Fruit fly (Drosophila melanogaster) whole organism, embryonic: Measurements from ENCODE around the gene Fbp2.

Experiments used
- ATbp ChIP-seq: fragments of 200-800 bp; sonication (Bioruptor generic); optimal IDR thresholded peaks from 2 replicates; lab custom pipeline; 2017; ENCODE audit warnings: missing biosample characterization, mild to moderate bottlenecking, missing genetic modification characterization, missing genetic modification reagents
- Asciz ChIP-seq: fragments of 200-800 bp; sonication (Bioruptor generic); optimal IDR thresholded peaks from 2 replicates; lab custom pipeline; 2017; ENCODE audit warnings: missing biosample characterization, mild to moderate bottlenecking, missing genetic modification characterization, missing genetic modification reagents
- CG10321 ChIP-seq: fragments of 200-800 bp; sonication (Bioruptor generic); IDR thresholded peaks from 2 replicates; pipeline ENCODE4 v1.3.6; 2022; ENCODE audit warnings: missing biosample characterization, missing genetic modification characterization
- CG10462 ChIP-seq: fragments of 200-800 bp; sonication (Bioruptor generic); optimal IDR thresholded peaks from 2 replicates; lab custom pipeline; 2016; ENCODE audit warnings: missing biosample characterization, missing genetic modification characterization
- CG10543 ChIP-seq: fragments of 200-800 bp; sonication (Bioruptor generic); optimal IDR thresholded peaks from 3 replicates; lab custom pipeline; 2017; ENCODE audit warnings: missing biosample characterization, mild to moderate bottlenecking, missing genetic modification characterization, moderate library complexity
- CG10979 ChIP-seq: fragments of 200-800 bp; sonication (Bioruptor generic); optimal IDR thresholded peaks from 2 replicates; lab custom pipeline; 2018; ENCODE audit warnings: missing biosample characterization, mild to moderate bottlenecking, missing genetic modification characterization, moderate library complexity
- CG12155 ChIP-seq: fragments of 200-800 bp; sonication (Bioruptor generic); optimal IDR thresholded peaks from 3 replicates; lab custom pipeline; 2016; ENCODE audit warnings: missing biosample characterization, missing genetic modification characterization
- CG12659 ChIP-seq: fragments of 200-800 bp; sonication (Bioruptor generic); optimal IDR thresholded peaks from 3 replicates; lab custom pipeline; 2017; ENCODE audit warnings: mild to moderate bottlenecking, missing biosample characterization, missing genetic modification reagents, missing genetic modification characterization
- CG1529 ChIP-seq: fragments of 200-800 bp; sonication (Bioruptor generic); optimal IDR thresholded peaks from 3 replicates; lab custom pipeline; 2018; ENCODE audit warnings: missing biosample characterization, missing genetic modification characterization
- CG15514 ChIP-seq: fragments of 200-800 bp; sonication (Bioruptor generic); optimal IDR thresholded peaks from 3 replicates; lab custom pipeline; 2017; ENCODE audit warnings: missing biosample characterization, missing genetic modification characterization, mild to moderate bottlenecking, moderate library complexity, missing genetic modification reagents
- CG17612 ChIP-seq: fragments of 200-800 bp; sonication (Bioruptor generic); IDR thresholded peaks from 2 replicates; pipeline ENCODE4 v1.3.6; 2022; ENCODE audit warnings: missing biosample characterization, missing genetic modification characterization
- CG18476 ChIP-seq: fragments of 200-800 bp; sonication (Bioruptor generic); optimal IDR thresholded peaks from 2 replicates; lab custom pipeline; 2016; ENCODE audit warnings: missing biosample characterization, mild to moderate bottlenecking, missing genetic modification characterization
- CG3065 ChIP-seq: fragments of 200-800 bp; sonication (Bioruptor generic); optimal IDR thresholded peaks from 2 replicates; lab custom pipeline; 2016; ENCODE audit warnings: missing biosample characterization, missing genetic modification characterization
- CG34224 ChIP-seq: fragments of 200-800 bp; sonication (Bioruptor generic); IDR thresholded peaks from 3 replicates; pipeline ENCODE4 v1.3.6; 2022; ENCODE audit warnings: missing biosample characterization, missing genetic modification characterization; ENCODE audit not compliant: partially characterized antibody
- CG3995 ChIP-seq: fragments of 200-800 bp; sonication (Bioruptor generic); optimal IDR thresholded peaks from 3 replicates; lab custom pipeline; 2016; ENCODE audit warnings: missing biosample characterization, missing genetic modification characterization
- CG6791 ChIP-seq: fragments of 200-800 bp; sonication (Bioruptor generic); IDR thresholded peaks from 3 replicates; pipeline ENCODE4 v1.3.6; 2022; ENCODE audit warnings: missing biosample characterization, missing genetic modification characterization; ENCODE audit not compliant: partially characterized antibody
- CG7963 ChIP-seq: fragments of 200-800 bp; sonication (Bioruptor generic); IDR thresholded peaks from 3 replicates; pipeline ENCODE4 v1.3.6; 2022; ENCODE audit warnings: missing biosample characterization, missing genetic modification characterization; ENCODE audit not compliant: partially characterized antibody
- CG8924 ChIP-seq: fragments of 200-800 bp; optimal IDR thresholded peaks from 3 replicates; lab custom pipeline; 2019; ENCODE audit warnings: missing biosample characterization, mild to moderate bottlenecking, missing genetic modification characterization, moderate library complexity
- CG9797 ChIP-seq: fragments of 200-800 bp; sonication (Bioruptor generic); optimal IDR thresholded peaks from 3 replicates; lab custom pipeline; 2018; ENCODE audit warnings: missing biosample characterization, mild to moderate bottlenecking, missing genetic modification characterization
- Dbx ChIP-seq: fragments of 200-800 bp; sonication (Bioruptor generic); IDR thresholded peaks from 3 replicates; pipeline ENCODE4 v1.3.6; 2022; ENCODE audit warnings: missing biosample characterization, missing genetic modification characterization
- Dp ChIP-seq: fragments of 200-800 bp; sonication (Bioruptor generic); optimal IDR thresholded peaks from 2 replicates; lab custom pipeline; 2018; ENCODE audit warnings: missing biosample characterization, mild to moderate bottlenecking, missing genetic modification characterization, moderate library complexity
- Hey ChIP-seq: fragments of 200-800 bp; sonication (Bioruptor generic); optimal IDR thresholded peaks from 3 replicates; lab custom pipeline; 2018; ENCODE audit warnings: missing biosample characterization, mild to moderate bottlenecking, missing genetic modification characterization
- Lpt ChIP-seq: fragments of >200 bp; optimal IDR thresholded peaks from 2 replicates; lab custom pipeline; 2018; ENCODE audit warnings: missing biosample characterization, missing genetic modification characterization
- Nf-YC ChIP-seq: fragments of 200-800 bp; optimal IDR thresholded peaks from 3 replicates; lab custom pipeline; 2019; ENCODE audit warnings: missing biosample characterization, mild to moderate bottlenecking, missing genetic modification characterization, moderate library complexity
- Opbp ChIP-seq: fragments of 200-800 bp; sonication (Bioruptor generic); IDR thresholded peaks from 3 replicates; pipeline ENCODE4 v1.3.6; 2022; ENCODE audit warnings: missing biosample characterization, missing genetic modification characterization; ENCODE audit not compliant: partially characterized antibody
- PHDP ChIP-seq: fragments of 200-800 bp; sonication (Bioruptor generic); optimal IDR thresholded peaks from 3 replicates; lab custom pipeline; 2018; ENCODE audit warnings: missing biosample characterization, mild to moderate bottlenecking, missing genetic modification characterization, moderate library complexity
- Sox100B ChIP-seq: fragments of 200-800 bp; sonication (Bioruptor generic); optimal IDR thresholded peaks from 3 replicates; lab custom pipeline; 2018; ENCODE audit warnings: missing biosample characterization, mild to moderate bottlenecking, missing genetic modification characterization
- Trl ChIP-seq, 3 experiments: fragments of >200 bp in 2 of 3; fragments of 200-800 bp in 1 of 3; sonication (Bioruptor generic) in 1 of 3; optimal IDR thresholded peaks; 2 replicates in 1 of 3; 3 replicates in 2 of 3; lab custom pipeline; 2016 to 2017; ENCODE audit warnings: missing biosample characterization in 1 of 3, missing genetic modification characterization in 1 of 3
- YL-1 ChIP-seq: fragments of 200-800 bp; sonication (Bioruptor generic); optimal IDR thresholded peaks from 3 replicates; lab custom pipeline; 2017; ENCODE audit warnings: missing biosample characterization, mild to moderate bottlenecking, missing genetic modification characterization
- al ChIP-seq: fragments of 200-800 bp; sonication (Bioruptor generic); IDR thresholded peaks from 2 replicates; pipeline ENCODE4 v1.3.6; 2022; ENCODE audit warnings: missing biosample characterization, missing genetic modification characterization
- ash1 ChIP-seq: fragments of 200-800 bp; sonication (Bioruptor generic); optimal IDR thresholded peaks from 2 replicates; lab custom pipeline; 2018; ENCODE audit warnings: missing biosample characterization, mild to moderate bottlenecking, missing genetic modification characterization
- bsh ChIP-seq, 2 experiments: fragments of 200-800 bp; sonication (Bioruptor generic); optimal IDR thresholded peaks; 2 replicates each; lab custom pipeline; 2017 to 2018; ENCODE audit warnings: mild to moderate bottlenecking in 2 of 2, missing biosample characterization in 2 of 2, missing genetic modification characterization in 2 of 2, moderate library complexity in 1 of 2
- chinmo ChIP-seq: fragments of 200-800 bp; sonication (Bioruptor generic); IDR thresholded peaks from 4 replicates; pipeline ENCODE4 v1.3.6; 2022; ENCODE audit warnings: missing biosample characterization, missing genetic modification characterization; ENCODE audit not compliant: partially characterized antibody
- gce ChIP-seq: fragments of 200-800 bp; sonication (Bioruptor generic); IDR thresholded peaks from 3 replicates; pipeline ENCODE4 v1.3.6; 2022; ENCODE audit warnings: missing biosample characterization, missing genetic modification characterization
- gro ChIP-seq: fragments of 200-800 bp; sonication (Bioruptor generic); optimal IDR thresholded peaks from 2 replicates; lab custom pipeline; 2016; ENCODE audit warnings: missing biosample characterization, missing genetic modification characterization
- jing ChIP-seq: fragments of 200-800 bp; sonication (Bioruptor generic); optimal IDR thresholded peaks from 2 replicates; lab custom pipeline; 2018; ENCODE audit warnings: missing biosample characterization, mild to moderate bottlenecking, missing genetic modification characterization
- kay ChIP-seq: fragments of 200-800 bp; sonication (Bioruptor generic); optimal IDR thresholded peaks from 2 replicates; lab custom pipeline; 2016; ENCODE audit warnings: missing biosample characterization, missing genetic modification characterization
- knrl ChIP-seq: fragments of 200-800 bp; sonication (Bioruptor generic); IDR thresholded peaks from 3 replicates; pipeline ENCODE4 v1.3.6; 2022; ENCODE audit warnings: missing biosample characterization, missing genetic modification characterization; ENCODE audit not compliant: partially characterized antibody
- mirr ChIP-seq: fragments of 200-800 bp; sonication (Bioruptor generic); optimal IDR thresholded peaks from 3 replicates; lab custom pipeline; 2018; ENCODE audit warnings: missing biosample characterization, mild to moderate bottlenecking, missing genetic modification characterization
- odd ChIP-seq: fragments of 200-800 bp; sonication (Bioruptor generic); optimal IDR thresholded peaks from 2 replicates; lab custom pipeline; 2017; ENCODE audit warnings: missing biosample characterization, mild to moderate bottlenecking, missing genetic modification characterization
- onecut ChIP-seq: fragments of 200-800 bp; sonication (Bioruptor generic); IDR thresholded peaks from 2 replicates; pipeline ENCODE4 v1.3.6; 2022; ENCODE audit warnings: missing biosample characterization, missing genetic modification characterization
- peb ChIP-seq: fragments of 200-800 bp; sonication (Bioruptor generic); IDR thresholded peaks from 2 replicates; pipeline ENCODE4 v1.3.6; 2022; ENCODE audit warnings: missing biosample characterization, missing genetic modification characterization
- prd ChIP-seq, 3 experiments: fragments of >200 bp in 2 of 3; fragments of 200-800 bp in 1 of 3; sonication (Bioruptor generic) in 1 of 3; optimal IDR thresholded peaks in 2 of 3; IDR thresholded peaks in 1 of 3; 2 replicates in 2 of 3; 3 replicates in 1 of 3; pipeline versions ENCODE4 v1.3.6 to Lab custom; 2017 to 2022; ENCODE audit warnings: missing biosample characterization in 1 of 3, missing genetic modification characterization in 1 of 3
- sd ChIP-seq: fragments of 200-800 bp; sonication (Bioruptor generic); optimal IDR thresholded peaks from 3 replicates; lab custom pipeline; 2018; ENCODE audit warnings: missing biosample characterization, mild to moderate bottlenecking, missing genetic modification characterization, moderate library complexity
- stwl ChIP-seq: fragments of 200-800 bp; sonication (Bioruptor generic); optimal IDR thresholded peaks from 3 replicates; lab custom pipeline; 2018; ENCODE audit warnings: missing biosample characterization, mild to moderate bottlenecking, missing genetic modification characterization, moderate library complexity
- tup ChIP-seq: fragments of 200-800 bp; sonication (Bioruptor generic); optimal IDR thresholded peaks from 2 replicates; lab custom pipeline; 2016; ENCODE audit warnings: missing biosample characterization, mild to moderate bottlenecking, missing genetic modification characterization, moderate library complexity
- tx ChIP-seq: fragments of 200-800 bp; sonication (Bioruptor generic); optimal IDR thresholded peaks from 2 replicates; lab custom pipeline; 2016; ENCODE audit warnings: missing biosample characterization, missing genetic modification characterization
- zen2 ChIP-seq: fragments of 200-800 bp; sonication (Bioruptor generic); IDR thresholded peaks from 3 replicates; pipeline ENCODE4 v1.3.6; 2022; ENCODE audit warnings: missing biosample characterization, missing genetic modification characterization; ENCODE audit not compliant: partially characterized antibody

The Fbp2 gene

DNA sequence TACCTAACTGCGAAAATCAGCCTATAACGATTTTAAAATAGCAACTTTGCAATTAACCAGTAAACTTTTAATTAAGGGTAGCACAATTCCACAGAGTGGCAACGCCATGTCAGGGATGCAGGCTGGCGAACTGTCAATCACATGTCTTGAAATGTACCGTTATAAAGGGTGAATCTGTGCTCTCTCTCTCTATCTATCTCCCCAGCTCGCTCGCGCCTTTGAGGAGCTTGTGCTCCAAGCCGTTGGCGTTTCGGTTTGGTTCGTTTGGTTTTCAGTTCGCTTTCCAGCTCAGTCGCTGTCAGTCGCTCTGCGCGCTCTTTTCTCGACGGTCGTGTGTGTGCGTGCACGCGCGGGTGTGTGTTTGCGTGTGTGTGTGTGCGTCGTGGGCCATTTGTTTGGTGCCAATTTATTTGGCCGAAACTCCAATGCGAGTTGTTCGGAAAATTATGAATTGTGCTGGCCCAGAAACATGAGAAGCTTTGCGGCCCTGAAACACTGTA is 10.7 kb downstream of the Fbp2 start, which contains the start of gene numb (continued):
- TF ChIP-seq onecut (GFP tag; lab: Robert Waterston, UW) (peak; percentile 37), Hey (tag; lab: Kevin White, UChicago) (peak; percentile 34), knrl (GFP tag; lab: Robert Waterston, UW) (no peak), tx (GFP tag; lab: Kevin White, UChicago) (no peak), CG17612 (GFP tag; lab: Robert Waterston, UW) (no peak), CG3065 (GFP tag; lab: Kevin White, UChicago) (no peak), Opbp (GFP tag; lab: Robert Waterston, UW) (0 out of 3 replicates have a peak, but pooled peaks have one; percentile 27), gro (peak; percentile 11), CG10979 (tag; lab: Kevin White, UChicago) (no peak), chinmo (GFP tag; lab: Robert Waterston, UW) (0 out of 4 replicates have a peak, but pooled peaks have one; percentile 69), Nf-YC (tag; lab: Kevin White, UChicago) (peak; percentile 40), YL-1 (no peak), prd (optimal IDR thresholded peaks at IDR 0.05; lab: Kevin White, UChicago) (no peak), prd (GFP tag; IDR thresholded peaks at IDR 0.05; lab: Robert Waterston, UW) (no peak), Dbx (peak; percentile 67; the same call in 1 of the 3 replicates), PHDP (no peak), jing (no peak), CG12659 (GFP tag; lab: Kevin White, UChicago) (no peak), bsh (GFP tag; optimal IDR thresholded peaks at IDR 0.05; lab: Kevin White, UChicago) (no peak), CG34224 (no peak), gce (0 out of 3 replicates have a peak, but pooled peaks have one; percentile 28), Lpt (GFP tag; lab: Kevin White, UChicago) (no peak), sd (tag; lab: Kevin White, UChicago) (peak; percentile 5), CG7963 (GFP tag; lab: Robert Waterston, UW) (no peak), kay (GFP tag; lab: Kevin White, UChicago) (no peak), ATbp (GFP tag; lab: Kevin White, UChicago) (no peak), Dp (GFP tag; lab: Kevin White, UChicago) (peak; percentile 4), ash1 (GFP tag; lab: Kevin White, UChicago) (no peak), CG8924 (tag; lab: Kevin White, UChicago) (peak; percentile 27), CG1529 (GFP tag; lab: Kevin White, UChicago) (no peak), mirr (GFP tag; lab: Kevin White, UChicago) (peak; percentile 32), CG3995 (GFP tag; lab: Kevin White, UChicago) (no peak), Asciz (GFP tag; lab: Kevin White, UChicago) (no peak), tup (GFP tag; lab: Kevin White, UChicago) (no peak), CG10321 (GFP tag; lab: Robert Waterston, UW) (no peak; the same call in 1 of the 2 replicates), CG9797 (GFP tag; lab: Kevin White, UChicago) (no peak), peb (no peak), al (no peak), Sox100B (no peak), CG6791 (GFP tag; lab: Robert Waterston, UW) (no peak), CG10543 (GFP tag; lab: Kevin White, UChicago) (peak; percentile 52), CG15514 (GFP tag; lab: Kevin White, UChicago) (peak; percentile 74), zen2 (0 out of 3 replicates have a peak, but pooled peaks have one; percentile 16), Trl (optimal IDR thresholded peaks at IDR 0.05; lab: Kevin White, UChicago) (peak; percentile 59 to 83), Trl (GFP tag; optimal IDR thresholded peaks at IDR 0.05; lab: Kevin White, UChicago) (no peak), CG12155 (no peak), odd (GFP tag; lab: Kevin White, UChicago) (no peak), CG10462 (GFP tag; lab: Kevin White, UChicago) (peak; percentile 41), CG18476 (no peak), stwl (tag; lab: Kevin White, UChicago) (peak; percentile 52)
